Worm (Caenorhabditis elegans): ENCODE results near the gene sorf-2.
A peak's percentile ranks its signal among the peaks of the same experiment; 100 is the strongest.

Gene sorf-2

DNA sequence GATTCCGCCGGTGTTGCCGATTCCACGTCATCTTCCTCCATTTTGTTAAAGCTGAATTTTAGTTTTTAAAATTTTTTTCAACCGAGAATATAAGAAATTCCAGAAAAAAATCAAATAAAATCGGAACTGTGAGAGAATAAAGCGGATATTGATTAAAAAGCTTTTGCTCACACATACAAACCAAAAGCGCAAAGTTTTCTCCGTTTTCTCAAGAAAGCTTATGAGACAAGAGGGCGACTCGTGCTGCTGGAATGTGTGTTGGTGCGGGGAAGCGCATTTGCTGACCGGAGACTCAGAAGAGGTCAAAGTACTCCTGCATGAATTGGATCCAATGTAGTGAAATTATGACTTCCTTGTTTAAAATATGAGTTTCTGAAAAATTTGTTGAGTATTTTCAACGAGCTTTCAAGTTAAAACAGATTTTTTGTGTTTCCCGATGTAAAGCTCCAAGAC, 53.5 kb downstream of the sorf-2 start, which contains the start of gene paqr-2 (continued):
- peak; percentile 21 for TF ChIP-seq nhr-11 (tag; optimal IDR thresholded peaks at IDR 0.05)
- no peak for TF ChIP-seq hif-1 (tag; optimal IDR thresholded peaks at IDR 0.05)
- TF ChIP-seq F37D6.2 (tag; optimal IDR thresholded peaks at IDR 0.05): no peak
- TF ChIP-seq nhr-28 (tag; optimal IDR thresholded peaks at IDR 0.05): peak; percentile 66
- TF ChIP-seq D1046.2 (GFP tag; IDR thresholded peaks at IDR 0.05): no peak
- no peak for TF ChIP-seq nhr-111 (GFP tag; optimal IDR thresholded peaks at IDR 0.05)
- no peak for TF ChIP-seq dmd-9 (GFP tag; IDR thresholded peaks at IDR 0.05)
- no peak for TF ChIP-seq aha-1 (tag)
- no peak for TF ChIP-seq hlh-11 (tag; optimal IDR thresholded peaks at IDR 0.05)
- no peak for TF ChIP-seq lin-13 (GFP tag; optimal IDR thresholded peaks at IDR 0.05)
- no peak for TF ChIP-seq sdz-12 (GFP tag; optimal IDR thresholded peaks at IDR 0.05)
- TF ChIP-seq tag-97 (GFP tag; IDR thresholded peaks at IDR 0.05): no peak
- TF ChIP-seq mxl-3 (GFP tag; optimal IDR thresholded peaks at IDR 0.05): peak; percentile 41
- TF ChIP-seq hmg-1.1 (GFP tag; IDR thresholded peaks at IDR 0.05): no peak
- TF ChIP-seq mes-2 (tag; optimal IDR thresholded peaks at IDR 0.05; ENCODE audit: poor library complexity, severe bottlenecking): peak; percentile 53
- no peak for TF ChIP-seq nhr-10 (tag; optimal IDR thresholded peaks at IDR 0.05)
- TF ChIP-seq ceh-28 (tag; optimal IDR thresholded peaks at IDR 0.05): no peak
- no peak for TF ChIP-seq zip-11 (GFP tag; IDR thresholded peaks at IDR 0.05)
- no peak for TF ChIP-seq zfp-2 (tag; optimal IDR thresholded peaks at IDR 0.05)
- no peak for TF ChIP-seq ceh-20 (GFP tag; IDR thresholded peaks at IDR 0.05)
- TF ChIP-seq nhr-25 (tag; optimal IDR thresholded peaks at IDR 0.05; ENCODE audit: borderline replicate concordance, insufficient read depth): no peak
- TF ChIP-seq unc-62 (GFP tag; optimal IDR thresholded peaks at IDR 0.05 in 1 of 2): no peak
- no peak for TF ChIP-seq unc-62 (tag; optimal IDR thresholded peaks at IDR 0.05)
- no peak for TF ChIP-seq nhr-42 (GFP tag; IDR thresholded peaks at IDR 0.05)
- no peak for TF ChIP-seq Y5F2A.4 (GFP tag; optimal IDR thresholded peaks at IDR 0.05)
- no peak for TF ChIP-seq lir-3 (tag; optimal IDR thresholded peaks at IDR 0.05)
- no peak for TF ChIP-seq fos-1 (tag; optimal IDR thresholded peaks at IDR 0.05)
- no peak for TF ChIP-seq zag-1 (tag; optimal IDR thresholded peaks at IDR 0.05)
- no peak for TF ChIP-seq php-3 (GFP tag; IDR thresholded peaks at IDR 0.05)
- TF ChIP-seq pha-4 (GFP tag; IDR thresholded peaks at IDR 0.05): no peak
- no peak for TF ChIP-seq pha-4 (tag; optimal IDR thresholded peaks at IDR 0.05)
- TF ChIP-seq egl-27 (tag; optimal IDR thresholded peaks at IDR 0.05): no peak
- no peak for TF ChIP-seq mxl-2 (GFP tag; conservative IDR thresholded peaks at IDR 0.05)
- TF ChIP-seq ctbp-1 (GFP tag; IDR thresholded peaks at IDR 0.05): no peak
- TF ChIP-seq pqm-1 (tag; optimal IDR thresholded peaks at IDR 0.05): peak; percentile 51
- no peak for TF ChIP-seq ceh-62 (tag; optimal IDR thresholded peaks at IDR 0.05)
- no peak for TF ChIP-seq daf-16 (GFP tag; optimal IDR thresholded peaks at IDR 0.05)
- TF ChIP-seq daf-16 (tag; optimal IDR thresholded peaks at IDR 0.05): no peak
- TF ChIP-seq Y105C5A.15 (GFP tag; IDR thresholded peaks at IDR 0.05): no peak
- TF ChIP-seq ceh-44 (GFP tag; IDR thresholded peaks at IDR 0.05): no peak
- no peak for TF ChIP-seq unc-130 (GFP tag; optimal IDR thresholded peaks at IDR 0.05)
- no peak for TF ChIP-seq rbr-2 (tag; optimal IDR thresholded peaks at IDR 0.05)
- no peak for TF ChIP-seq daf-19 (GFP tag; conservative IDR thresholded peaks at IDR 0.05)
- TF ChIP-seq cey-2 (tag; optimal IDR thresholded peaks at IDR 0.05; ENCODE audit: borderline replicate concordance, insufficient read depth): no peak
- no peak for TF ChIP-seq Y75B8A.6 (GFP tag; IDR thresholded peaks at IDR 0.05)
- peak; percentile 27 for TF ChIP-seq dpl-1 (GFP tag; optimal IDR thresholded peaks at IDR 0.05)
- TF ChIP-seq mdt-29 (GFP tag; IDR thresholded peaks at IDR 0.05): no peak
- no peak for TF ChIP-seq F44E2.7 (GFP tag; IDR thresholded peaks at IDR 0.05)
- no peak for TF ChIP-seq ztf-11 (tag; optimal IDR thresholded peaks at IDR 0.05)
- no peak for TF ChIP-seq mdl-1 (tag; optimal IDR thresholded peaks at IDR 0.05)
- TF ChIP-seq F26F4.8 (GFP tag; conservative IDR thresholded peaks at IDR 0.05): no peak
- TF ChIP-seq tra-1 (GFP tag; IDR thresholded peaks at IDR 0.05): no peak
- no peak for TF ChIP-seq lin-29 (GFP tag; IDR thresholded peaks at IDR 0.05)
